Worm (Caenorhabditis elegans): Measurements from ENCODE around the gene Y17D7B.10.

DNA sequence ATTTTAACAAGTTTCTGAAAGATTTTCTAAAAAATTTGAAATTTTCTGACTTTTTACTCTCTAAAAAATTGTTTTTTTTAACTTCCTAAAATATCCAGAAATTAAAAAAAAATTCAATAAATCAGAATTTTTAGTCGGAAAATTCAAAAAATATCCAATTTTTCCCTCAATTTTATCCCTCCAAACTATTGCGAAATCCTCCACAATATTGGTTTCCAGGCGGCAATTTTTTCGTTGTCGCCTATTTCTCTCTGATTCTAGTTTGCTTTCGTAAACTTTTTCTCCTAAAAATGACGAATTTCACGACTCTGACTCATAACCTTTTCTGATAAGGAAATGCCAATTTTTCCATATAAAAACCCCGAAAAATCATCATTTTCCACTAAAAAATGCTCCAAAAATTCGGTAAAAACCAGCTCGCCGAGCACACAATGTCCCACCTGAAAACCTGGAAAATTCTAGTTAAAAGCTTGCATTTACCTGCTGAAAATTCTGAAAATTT lies 4.0 kb downstream of the Y17D7B.10 start, which contains the start of gene Y17D7B.2:
- TF ChIP-seq ceh-82 (tag; optimal IDR thresholded peaks at IDR 0.05) (no peak), fkh-10 (GFP tag; optimal IDR thresholded peaks at IDR 0.05) (no peak), dpl-1 (GFP tag; optimal IDR thresholded peaks at IDR 0.05) (no peak), egl-27 (tag; optimal IDR thresholded peaks at IDR 0.05) (no peak), ceh-90 (tag; optimal IDR thresholded peaks at IDR 0.05) (no peak), ceh-8 (GFP tag; optimal IDR thresholded peaks at IDR 0.05) (no peak), zag-1 (tag; optimal IDR thresholded peaks at IDR 0.05) (no peak)
